Worm (Caenorhabditis elegans) whole organism, mixed stage, embryonic: ENCODE data around the gene F59B10.6.

Experiments
- elt-3 ChIP-seq: fragments of 150-350 bp; optimal IDR thresholded peaks from 2 replicates; lab custom pipeline; 2014; ENCODE audit warnings: missing biosample characterization, missing genetic modification characterization
- hlh-1 ChIP-seq: fragments of 150-350 bp; optimal IDR thresholded peaks from 2 replicates; lab custom pipeline; 2014; ENCODE audit warnings: missing biosample characterization, missing genetic modification reagents, missing genetic modification characterization
- nhr-28 ChIP-seq: fragments of 150-350 bp; optimal IDR thresholded peaks from 2 replicates; lab custom pipeline; 2014; ENCODE audit warnings: missing biosample characterization, missing genetic modification characterization
- snpc-4 ChIP-seq: fragments of 150-350 bp; optimal IDR thresholded peaks from 2 replicates; lab custom pipeline; 2014; ENCODE audit warnings: missing biosample characterization, missing genetic modification characterization
- zip-8 ChIP-seq: fragments of 150-350 bp; optimal IDR thresholded peaks from 2 replicates; lab custom pipeline; 2014; ENCODE audit warnings: missing biosample characterization, missing genetic modification characterization

- TF ChIP-seq snpc-4 (tag; lab: Kevin White, UChicago) = no peak
- no peak for TF ChIP-seq zip-8 (tag; lab: Kevin White, UChicago)
- no peak for TF ChIP-seq elt-3 (tag; lab: Kevin White, UChicago)
- TF ChIP-seq nhr-28 (tag; lab: Kevin White, UChicago) = no peak
- no peak for TF ChIP-seq hlh-1 (tag; lab: Kevin White, UChicago)
These were observed 7.3 kb upstream of the F59B10.6 start for ce11 chrII:10531604-10532003.
